Worm (Caenorhabditis elegans): ENCODE data around the gene nimk-1.

DNA sequence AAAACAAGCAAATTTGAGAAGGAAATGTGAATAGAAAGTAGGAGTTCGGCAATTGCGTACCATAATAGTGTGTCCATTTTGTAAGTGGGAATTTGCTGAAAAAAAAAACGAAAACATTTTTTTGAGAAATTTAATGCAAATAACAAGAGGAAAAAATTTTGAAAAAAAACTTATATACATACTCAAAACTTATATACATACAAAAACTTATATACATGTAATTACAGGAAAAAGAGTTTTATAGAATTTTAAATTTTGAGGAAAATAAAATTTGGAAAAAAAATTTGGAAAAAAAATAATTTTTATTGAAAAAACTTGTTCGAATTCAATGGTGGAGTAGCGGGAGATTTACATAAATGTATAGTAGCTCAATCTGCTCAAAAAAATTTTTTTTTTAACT, 32.8 kb upstream of the nimk-1 start, which contains the start of gene ador-1:
- TF ChIP-seq blmp-1 (tag; optimal IDR thresholded peaks at IDR 0.05) (no peak), nhr-237 (tag; optimal IDR thresholded peaks at IDR 0.05) (no peak), nhr-12 (tag; optimal IDR thresholded peaks at IDR 0.05) (no peak), elt-1 (tag; optimal IDR thresholded peaks at IDR 0.05; ENCODE audit: borderline replicate concordance, insufficient read depth) (no peak), drap-1 (GFP tag; optimal IDR thresholded peaks at IDR 0.05) (no peak), unc-62 (GFP tag; optimal IDR thresholded peaks at IDR 0.05) (no peak), unc-39 (tag; optimal IDR thresholded peaks at IDR 0.05) (no peak), lsy-2 (tag; optimal IDR thresholded peaks at IDR 0.05) (no peak), ces-1 (GFP tag; optimal IDR thresholded peaks at IDR 0.05) (no peak), lin-32 (GFP tag; optimal IDR thresholded peaks at IDR 0.05) (no peak), snpc-4 (tag; optimal IDR thresholded peaks at IDR 0.05) (no peak), zip-8 (tag; optimal IDR thresholded peaks at IDR 0.05) (no peak), lin-13 (tag; optimal IDR thresholded peaks at IDR 0.05) (no peak), ztf-11 (tag; optimal IDR thresholded peaks at IDR 0.05) (no peak)
